Fruit fly (Drosophila melanogaster) whole organism, embryonic: ENCODE measurements around the gene dikar.

Source experiments
- Antp ChIP-seq: fragments of 200-800 bp; sonication (Bioruptor generic); optimal IDR thresholded peaks from 3 replicates; lab custom pipeline; 2016; ENCODE audit warnings: missing biosample characterization, missing genetic modification characterization
- Asciz ChIP-seq: fragments of 200-800 bp; sonication (Bioruptor generic); optimal IDR thresholded peaks from 2 replicates; lab custom pipeline; 2017; ENCODE audit warnings: missing biosample characterization, mild to moderate bottlenecking, missing genetic modification characterization, missing genetic modification reagents
- Bgb ChIP-seq: fragments of 200-800 bp; sonication (Bioruptor generic); IDR thresholded peaks from 2 replicates; pipeline ENCODE4 v1.3.6; 2022; ENCODE audit warnings: missing biosample characterization, missing genetic modification characterization; ENCODE audit not compliant: partially characterized antibody
- CG10267 ChIP-seq: fragments of 200-800 bp; sonication (Bioruptor generic); optimal IDR thresholded peaks from 2 replicates; lab custom pipeline; 2018; ENCODE audit warnings: missing biosample characterization, mild to moderate bottlenecking, missing genetic modification characterization, moderate library complexity
- CG10462 ChIP-seq: fragments of 200-800 bp; sonication (Bioruptor generic); optimal IDR thresholded peaks from 2 replicates; lab custom pipeline; 2016; ENCODE audit warnings: missing biosample characterization, missing genetic modification characterization
- CG11247 ChIP-seq: fragments of 200-800 bp; sonication (Bioruptor generic); IDR thresholded peaks from 2 replicates; pipeline ENCODE4 v1.3.6; 2022; ENCODE audit warnings: missing biosample characterization, missing genetic modification characterization
- CG11504 ChIP-seq: fragments of 200-800 bp; sonication (Bioruptor generic); optimal IDR thresholded peaks from 3 replicates; lab custom pipeline; 2019; ENCODE audit warnings: missing biosample characterization, mild to moderate bottlenecking, missing genetic modification characterization, moderate library complexity
- CG12219 ChIP-seq: fragments of 200-800 bp; sonication (Bioruptor generic); optimal IDR thresholded peaks from 3 replicates; lab custom pipeline; 2018; ENCODE audit warnings: missing biosample characterization, mild to moderate bottlenecking, missing genetic modification characterization
- CG12299 ChIP-seq: fragments of 200-800 bp; sonication (Bioruptor generic); optimal IDR thresholded peaks from 2 replicates; lab custom pipeline; 2018; ENCODE audit warnings: missing biosample characterization, mild to moderate bottlenecking, missing genetic modification characterization
- CG1233 ChIP-seq: fragments of 200-800 bp; sonication (Bioruptor generic); optimal IDR thresholded peaks from 4 replicates; lab custom pipeline; 2018; ENCODE audit warnings: missing biosample characterization, mild to moderate bottlenecking, missing genetic modification characterization
- CG13123 ChIP-seq: fragments of 200-800 bp; sonication (Bioruptor generic); optimal IDR thresholded peaks from 2 replicates; lab custom pipeline; 2016; ENCODE audit warnings: missing biosample characterization, missing genetic modification characterization
- CG16813 ChIP-seq: fragments of 200-800 bp; sonication (Bioruptor generic); IDR thresholded peaks from 3 replicates; pipeline ENCODE4 v1.3.6; 2022; ENCODE audit warnings: missing biosample characterization, missing genetic modification characterization; ENCODE audit not compliant: partially characterized antibody
- CG4360 ChIP-seq: fragments of 200-800 bp; sonication (Bioruptor generic); IDR thresholded peaks from 2 replicates; pipeline ENCODE4 v1.3.6; 2022; ENCODE audit warnings: missing biosample characterization, missing genetic modification characterization
- CG6689 ChIP-seq: fragments of 200-800 bp; sonication (Bioruptor generic); IDR thresholded peaks from 2 replicates; pipeline ENCODE4 v1.3.6; 2022; ENCODE audit warnings: missing biosample characterization, missing genetic modification characterization
- CG8290 ChIP-seq, 3 experiments: fragments of 200-800 bp; sonication (Bioruptor generic); optimal IDR thresholded peaks; 2 replicates each; lab custom pipeline; 2016 to 2019; ENCODE audit warnings: missing biosample characterization in 3 of 3, missing genetic modification characterization in 3 of 3, mild to moderate bottlenecking in 2 of 3, moderate library complexity in 1 of 3
- CG8359 ChIP-seq: fragments of 200-800 bp; sonication (Bioruptor generic); optimal IDR thresholded peaks from 2 replicates; lab custom pipeline; 2017; ENCODE audit warnings: missing biosample characterization, mild to moderate bottlenecking, missing genetic modification characterization, borderline replicate concordance
- CG8478 ChIP-seq: fragments of >200 bp; optimal IDR thresholded peaks from 2 replicates; lab custom pipeline; 2018
- CG9437 ChIP-seq: fragments of 200-800 bp; sonication (Bioruptor generic); optimal IDR thresholded peaks from 2 replicates; lab custom pipeline; 2018; ENCODE audit warnings: missing biosample characterization, mild to moderate bottlenecking, missing genetic modification characterization
- CG9609 ChIP-seq: fragments of 200-800 bp; sonication (Bioruptor generic); optimal IDR thresholded peaks from 3 replicates; lab custom pipeline; 2016; ENCODE audit warnings: missing biosample characterization, missing genetic modification characterization
- CG9797 ChIP-seq: fragments of 200-800 bp; sonication (Bioruptor generic); optimal IDR thresholded peaks from 3 replicates; lab custom pipeline; 2018; ENCODE audit warnings: missing biosample characterization, mild to moderate bottlenecking, missing genetic modification characterization
- Dbx ChIP-seq: fragments of 200-800 bp; sonication (Bioruptor generic); IDR thresholded peaks from 3 replicates; pipeline ENCODE4 v1.3.6; 2022; ENCODE audit warnings: missing biosample characterization, missing genetic modification characterization
- Dip2 ChIP-seq: fragments of 200-800 bp; sonication (Bioruptor generic); IDR thresholded peaks from 2 replicates; pipeline ENCODE4 v1.3.6; 2022; ENCODE audit warnings: missing biosample characterization, missing genetic modification characterization
- E2f1 ChIP-seq: fragments of 200-800 bp; sonication (Bioruptor generic); IDR thresholded peaks from 2 replicates; pipeline ENCODE4 v1.3.6; 2022; ENCODE audit warnings: missing biosample characterization, missing genetic modification characterization
- Eip74EF ChIP-seq, 2 experiments: fragments of 200-800 bp in 1 of 2; fragments of >200 bp in 1 of 2; sonication (Bioruptor generic) in 1 of 2; optimal IDR thresholded peaks; 2 replicates each; lab custom pipeline; 2017 to 2019; ENCODE audit warnings: missing biosample characterization in 2 of 2, missing genetic modification characterization in 2 of 2, mild to moderate bottlenecking in 1 of 2, moderate library complexity in 1 of 2
- Gsc ChIP-seq: fragments of 200-800 bp; sonication (Bioruptor generic); IDR thresholded peaks from 2 replicates; pipeline ENCODE4 v1.3.6; 2022; ENCODE audit warnings: missing biosample characterization, missing genetic modification characterization
- Lhr ChIP-seq: fragments of 200-800 bp; sonication (Bioruptor generic); optimal IDR thresholded peaks from 3 replicates; lab custom pipeline; 2017; ENCODE audit warnings: mild to moderate bottlenecking, missing biosample characterization, missing genetic modification reagents, missing genetic modification characterization
- Oli ChIP-seq: fragments of 200-800 bp; sonication (Bioruptor generic); optimal IDR thresholded peaks from 2 replicates; lab custom pipeline; 2018; ENCODE audit warnings: missing biosample characterization, mild to moderate bottlenecking, missing genetic modification characterization, moderate library complexity
- az2 ChIP-seq: fragments of 200-800 bp; sonication (Bioruptor generic); optimal IDR thresholded peaks from 3 replicates; lab custom pipeline; 2016; ENCODE audit warnings: missing biosample characterization, missing genetic modification characterization
- ftz-f1 ChIP-seq: fragments of 200-800 bp; sonication (Bioruptor generic); optimal IDR thresholded peaks from 2 replicates; lab custom pipeline; 2016; ENCODE audit warnings: missing biosample characterization, missing genetic modification characterization
- fu2 ChIP-seq: fragments of 200-800 bp; sonication (Bioruptor generic); optimal IDR thresholded peaks from 2 replicates; lab custom pipeline; 2016; ENCODE audit warnings: missing biosample characterization, missing genetic modification characterization
- gce ChIP-seq: fragments of 200-800 bp; sonication (Bioruptor generic); IDR thresholded peaks from 3 replicates; pipeline ENCODE4 v1.3.6; 2022; ENCODE audit warnings: missing biosample characterization, missing genetic modification characterization
- kah ChIP-seq: fragments of 200-800 bp; sonication (Bioruptor generic); optimal IDR thresholded peaks from 2 replicates; lab custom pipeline; 2018; ENCODE audit warnings: missing biosample characterization, mild to moderate bottlenecking, missing genetic modification characterization
- lab ChIP-seq: fragments of 200-800 bp; sonication (Bioruptor generic); optimal IDR thresholded peaks from 3 replicates; lab custom pipeline; 2017; ENCODE audit warnings: missing biosample characterization, missing genetic modification characterization, mild to moderate bottlenecking, moderate library complexity, missing genetic modification reagents
- maf-S ChIP-seq: fragments of 200-800 bp; sonication (Bioruptor generic); optimal IDR thresholded peaks from 2 replicates; lab custom pipeline; 2016; ENCODE audit warnings: missing biosample characterization, missing genetic modification characterization
- mld ChIP-seq: fragments of 200-800 bp; sonication (Bioruptor generic); IDR thresholded peaks from 3 replicates; pipeline ENCODE4 v1.3.6; 2022; ENCODE audit warnings: missing biosample characterization, missing genetic modification characterization; ENCODE audit not compliant: partially characterized antibody
- nmo ChIP-seq: fragments of 200-800 bp; sonication (Bioruptor generic); optimal IDR thresholded peaks from 2 replicates; lab custom pipeline; 2018; ENCODE audit warnings: missing biosample characterization, mild to moderate bottlenecking, missing genetic modification characterization, moderate library complexity
- nom ChIP-seq: fragments of 200-800 bp; sonication (Bioruptor generic); optimal IDR thresholded peaks from 2 replicates; lab custom pipeline; 2017; ENCODE audit warnings: missing biosample characterization, missing genetic modification characterization, mild to moderate bottlenecking, moderate library complexity, missing genetic modification reagents
- oc ChIP-seq: fragments of 200-800 bp; sonication (Bioruptor generic); optimal IDR thresholded peaks from 2 replicates; lab custom pipeline; 2018; ENCODE audit warnings: missing biosample characterization, mild to moderate bottlenecking, missing genetic modification characterization, moderate library complexity
- otp ChIP-seq: fragments of 200-800 bp; sonication (Bioruptor generic); IDR thresholded peaks from 3 replicates; pipeline ENCODE4, ENCODE4 v1.3.6; 2022; ENCODE audit warnings: missing biosample characterization, missing genetic modification characterization
- prd ChIP-seq, 3 experiments: fragments of >200 bp in 2 of 3; fragments of 200-800 bp in 1 of 3; sonication (Bioruptor generic) in 1 of 3; optimal IDR thresholded peaks in 2 of 3; IDR thresholded peaks in 1 of 3; 2 replicates in 2 of 3; 3 replicates in 1 of 3; pipeline versions ENCODE4 v1.3.6 to Lab custom; 2017 to 2022; ENCODE audit warnings: missing biosample characterization in 1 of 3, missing genetic modification characterization in 1 of 3
- pros ChIP-seq: fragments of 200-800 bp; sonication (Bioruptor generic); optimal IDR thresholded peaks from 3 replicates; lab custom pipeline; 2019; ENCODE audit warnings: missing biosample characterization, mild to moderate bottlenecking, missing genetic modification characterization, moderate library complexity
- rib ChIP-seq: fragments of 200-800 bp; sonication (Bioruptor generic); IDR thresholded peaks from 2 replicates; pipeline ENCODE4 v1.3.6; 2022; ENCODE audit warnings: missing biosample characterization, missing genetic modification characterization
- row ChIP-seq: fragments of 200-800 bp; sonication (Bioruptor generic); IDR thresholded peaks from 3 replicates; pipeline ENCODE4 v1.3.6; 2022; ENCODE audit warnings: missing biosample characterization, missing genetic modification characterization
- schlank ChIP-seq: fragments of 200-800 bp; sonication (Bioruptor generic); optimal IDR thresholded peaks from 2 replicates; lab custom pipeline; 2018; ENCODE audit warnings: missing biosample characterization, mild to moderate bottlenecking, missing genetic modification characterization
- slou ChIP-seq: fragments of 200-800 bp; sonication (Bioruptor generic); optimal IDR thresholded peaks from 3 replicates; lab custom pipeline; 2016; ENCODE audit warnings: missing biosample characterization, missing genetic modification characterization
- slp2 ChIP-seq: fragments of 200-800 bp; sonication (Bioruptor generic); optimal IDR thresholded peaks from 2 replicates; lab custom pipeline; 2016; ENCODE audit warnings: missing biosample characterization, missing genetic modification characterization
- sqz ChIP-seq: fragments of 200-800 bp; sonication (Bioruptor generic); optimal IDR thresholded peaks from 3 replicates; lab custom pipeline; 2018; ENCODE audit warnings: missing biosample characterization, mild to moderate bottlenecking, missing genetic modification characterization
- tgo ChIP-seq: fragments of 200-800 bp; sonication (Bioruptor generic); IDR thresholded peaks from 3 replicates; pipeline ENCODE4 v1.3.6; 2022; ENCODE audit warnings: missing biosample characterization, missing genetic modification characterization
- trh ChIP-seq: fragments of 200-800 bp; sonication (Bioruptor generic); optimal IDR thresholded peaks from 2 replicates; lab custom pipeline; 2016; ENCODE audit warnings: missing biosample characterization, missing genetic modification characterization

The dikar gene

dm6 chr3L:6789788-6790325, 46.9 kb upstream of the dikar start, which contains the start of gene vvl (continued):
- TF ChIP-seq pros (GFP tag; lab: Kevin White, UChicago) (peak; percentile 61), CG11247 (GFP tag; lab: Robert Waterston, UW) (no peak), CG9437 (peak; percentile 80), CG1233 (GFP tag; lab: Kevin White, UChicago) (no peak), slp2 (no peak), oc (tag; lab: Kevin White, UChicago) (peak; percentile 47), CG13123 (no peak), Lhr (GFP tag; lab: Kevin White, UChicago) (no peak), gce (GFP tag; lab: Robert Waterston, UW) (peak; percentile 63; the same call in 1 of the 3 replicates), az2 (GFP tag; lab: Kevin White, UChicago) (peak; percentile 8), CG12299 (tag; lab: Kevin White, UChicago) (no peak), Dbx (GFP tag; lab: Robert Waterston, UW) (no peak), CG8290 (GFP tag; optimal IDR thresholded peaks at IDR 0.05; lab: Kevin White, UChicago) (no peak), CG8290 (tag; optimal IDR thresholded peaks at IDR 0.05; lab: Kevin White, UChicago) (peak in 1 of 2 experiments; percentile 37), sqz (GFP tag; lab: Kevin White, UChicago) (peak; percentile 91), nmo (GFP tag; lab: Kevin White, UChicago) (peak; percentile 40), kah (GFP tag; lab: Kevin White, UChicago) (no peak), Oli (tag; lab: Kevin White, UChicago) (no peak), Antp (GFP tag; lab: Kevin White, UChicago) (no peak), CG16813 (GFP tag; lab: Robert Waterston, UW) (0 out of 3 replicates have a peak, but pooled peaks have one; percentile 31), mld (GFP tag; lab: Robert Waterston, UW) (no peak), nom (GFP tag; lab: Kevin White, UChicago) (peak; percentile 29), Dip2 (no peak), slou (GFP tag; lab: Kevin White, UChicago) (no peak), lab (GFP tag; lab: Kevin White, UChicago) (peak; percentile 30), CG11504 (tag; lab: Kevin White, UChicago) (peak; percentile 6), CG9797 (GFP tag; lab: Kevin White, UChicago) (no peak), Bgb (peak; percentile 38; the same call in 1 of the 2 replicates), Asciz (GFP tag; lab: Kevin White, UChicago) (no peak), CG8478 (lab: Kevin White, UChicago) (peak; percentile 93), CG4360 (peak; percentile 94), fu2 (no peak), rib (GFP tag; lab: Robert Waterston, UW) (no peak), ftz-f1 (GFP tag; lab: Kevin White, UChicago) (peak; percentile 80), tgo (no peak), CG9609 (GFP tag; lab: Kevin White, UChicago) (no peak), Gsc (GFP tag; lab: Robert Waterston, UW) (no peak), CG12219 (GFP tag; lab: Kevin White, UChicago) (peak; percentile 27), CG10267 (tag; lab: Kevin White, UChicago) (no peak), trh (GFP tag; lab: Kevin White, UChicago) (no peak), CG6689 (no peak), CG10462 (GFP tag; lab: Kevin White, UChicago) (no peak), otp (GFP tag; lab: Robert Waterston, UW) (0 out of 3 replicates have a peak, but pooled peaks have one; percentile 52), Eip74EF (GFP tag; optimal IDR thresholded peaks at IDR 0.05; lab: Kevin White, UChicago) (no peak), prd (optimal IDR thresholded peaks at IDR 0.05; lab: Kevin White, UChicago) (no peak), prd (GFP tag; IDR thresholded peaks at IDR 0.05; lab: Robert Waterston, UW) (peak; percentile 33; the same call in 1 of the 3 replicates), row (GFP tag; lab: Robert Waterston, UW) (no peak), maf-S (GFP tag; lab: Kevin White, UChicago) (peak; percentile 3), schlank (tag; lab: Kevin White, UChicago) (no peak), E2f1 (GFP tag; lab: Robert Waterston, UW) (no peak), CG8359 (no peak)
